Fruit fly (Drosophila melanogaster) whole organism, adult: ENCODE results near the gene Pfdn1.
A peak's percentile ranks its signal among the peaks of the same experiment; 100 is the strongest.

ENCODE experiments used
- CG12768 ChIP-seq: fragments of 200-800 bp; sonication (Bioruptor generic); optimal IDR thresholded peaks from 2 replicates; lab custom pipeline; 2017; ENCODE audit warnings: missing biosample characterization, missing genetic modification characterization, mild to moderate bottlenecking, moderate library complexity, missing genetic modification reagents
- CG1620 ChIP-seq: fragments of 200-800 bp; sonication (Bioruptor generic); optimal IDR thresholded peaks from 2 replicates; lab custom pipeline; 2016; ENCODE audit warnings: missing biosample characterization, missing genetic modification characterization
- CG5204 ChIP-seq: fragments of 200-800 bp; sonication (Bioruptor generic); optimal IDR thresholded peaks from 2 replicates; lab custom pipeline; 2016; ENCODE audit warnings: missing biosample characterization, missing genetic modification characterization
- Mnt ChIP-seq: fragments of 200-800 bp; sonication (Bioruptor generic); optimal IDR thresholded peaks from 2 replicates; lab custom pipeline; 2016; ENCODE audit warnings: missing biosample characterization, mild to moderate bottlenecking, missing genetic modification characterization
- bab1 ChIP-seq: fragments of 200-800 bp; sonication (Bioruptor generic); optimal IDR thresholded peaks from 3 replicates; lab custom pipeline; 2019; ENCODE audit warnings: missing biosample characterization, mild to moderate bottlenecking, missing genetic modification characterization, moderate library complexity
- cic ChIP-seq: fragments of 200-800 bp; sonication (Bioruptor generic); optimal IDR thresholded peaks from 2 replicates; lab custom pipeline; 2017; ENCODE audit warnings: missing biosample characterization, mild to moderate bottlenecking, missing genetic modification characterization, moderate library complexity
- cnc ChIP-seq, 2 experiments: fragments of >200 bp; optimal IDR thresholded peaks; 2 replicates each; lab custom pipeline; 2017
- kay ChIP-seq: fragments of 200-800 bp; sonication (Bioruptor generic); peaks from one replicate; lab custom pipeline; 2016; ENCODE audit warnings: missing biosample characterization, missing genetic modification characterization, borderline replicate concordance
- ovo ChIP-seq: fragments of 200-800 bp; sonication (Bioruptor generic); optimal IDR thresholded peaks from 2 replicates; lab custom pipeline; 2016; ENCODE audit warnings: missing biosample characterization, missing genetic modification characterization
- pad ChIP-seq: fragments of 200-800 bp; sonication (Bioruptor generic); optimal IDR thresholded peaks from 3 replicates; lab custom pipeline; 2017; ENCODE audit warnings: missing biosample characterization, missing genetic modification characterization, mild to moderate bottlenecking, moderate library complexity, missing genetic modification reagents
- tj ChIP-seq: fragments of 200-800 bp; sonication (Bioruptor generic); optimal IDR thresholded peaks from 3 replicates; lab custom pipeline; 2017; ENCODE audit warnings: missing biosample characterization, mild to moderate bottlenecking, missing genetic modification characterization, moderate library complexity
- toe ChIP-seq: fragments of 200-800 bp; sonication (Bioruptor generic); optimal IDR thresholded peaks from 2 replicates; lab custom pipeline; 2016; ENCODE audit warnings: missing biosample characterization, missing genetic modification characterization

- no peak for TF ChIP-seq CG1620 (GFP tag; lab: Kevin White, UChicago)
- no peak for TF ChIP-seq ovo
- TF ChIP-seq CG5204 (GFP tag; lab: Kevin White, UChicago): no peak
- TF ChIP-seq pad (GFP tag; lab: Kevin White, UChicago): no peak
- no peak for TF ChIP-seq CG12768 (GFP tag; lab: Kevin White, UChicago)
- no peak for TF ChIP-seq kay
- no peak for TF ChIP-seq bab1 (GFP tag; lab: Kevin White, UChicago)
- peak in 1 of 2 experiments; percentile 55 for TF ChIP-seq cnc (optimal IDR thresholded peaks at IDR 0.05; lab: Kevin White, UChicago)
- no peak for TF ChIP-seq Mnt (GFP tag; lab: Kevin White, UChicago)
- no peak for TF ChIP-seq toe (GFP tag; lab: Kevin White, UChicago)
- TF ChIP-seq tj (GFP tag; lab: Kevin White, UChicago): no peak
- peak; percentile 9 for TF ChIP-seq cic (GFP tag; lab: Kevin White, UChicago)
These were observed 15.8 kb downstream of the Pfdn1 start for dm6 chr2L:6084694-6085093.
